Fruit fly (Drosophila melanogaster): ENCODE results near the gene gny.

Gene gny

dm6 chr2L:10366525-10366924 is 13.4 kb upstream of the gny start, which contains the start of gene CG5056 (continued):
- TF ChIP-seq ab (GFP tag; optimal IDR thresholded peaks at IDR 0.05) (no peak), tin (GFP tag; optimal IDR thresholded peaks at IDR 0.05) (no peak), Poxn (GFP tag; IDR thresholded peaks at IDR 0.05) (no peak), Sox100B (GFP tag; optimal IDR thresholded peaks at IDR 0.05) (no peak), hth (optimal IDR thresholded peaks at IDR 0.05) (no peak), nerfin-1 (tag; optimal IDR thresholded peaks at IDR 0.05) (peak; percentile 12), ara (GFP tag; IDR thresholded peaks at IDR 0.05) (no peak), CG12071 (GFP tag; optimal IDR thresholded peaks at IDR 0.05) (no peak), CG13624 (GFP tag; optimal IDR thresholded peaks at IDR 0.05) (no peak), CG12659 (GFP tag; optimal IDR thresholded peaks at IDR 0.05) (peak; percentile 75), pan (optimal IDR thresholded peaks at IDR 0.05) (no peak), pan (GFP tag; optimal IDR thresholded peaks at IDR 0.05 in 1 of 2, IDR thresholded peaks at IDR 0.05 in 1 of 2) (no peak), CG8359 (GFP tag; optimal IDR thresholded peaks at IDR 0.05; ENCODE audit: borderline replicate concordance) (no peak), ssp (GFP tag; IDR thresholded peaks at IDR 0.05) (peak; percentile 39; the same call in 1 of the 2 replicates), HLH54F (GFP tag; optimal IDR thresholded peaks at IDR 0.05) (no peak), CG9932 (GFP tag; IDR thresholded peaks at IDR 0.05) (peak; percentile 36; the same call in 1 of the 2 replicates), twi (tag; optimal IDR thresholded peaks at IDR 0.05) (no peak), org-1 (GFP tag; optimal IDR thresholded peaks at IDR 0.05) (no peak), CG8765 (GFP tag; IDR thresholded peaks at IDR 0.05) (no peak), unc-4 (GFP tag; IDR thresholded peaks at IDR 0.05; ENCODE audit: partially characterized antibody) (no peak), jigr1 (GFP tag; IDR thresholded peaks at IDR 0.05) (no peak; the same call in 2 of the 3 replicates), lab (GFP tag; optimal IDR thresholded peaks at IDR 0.05) (no peak), amos (GFP tag; IDR thresholded peaks at IDR 0.05; ENCODE audit: partially characterized antibody) (peak; percentile 10; the same call in 1 of the 2 replicates), ttk (GFP tag; IDR thresholded peaks at IDR 0.05) (no peak), CG10959 (GFP tag; IDR thresholded peaks at IDR 0.05) (no peak), row (GFP tag; IDR thresholded peaks at IDR 0.05) (peak; percentile 86), ash1 (GFP tag; optimal IDR thresholded peaks at IDR 0.05) (no peak), pum (GFP tag; optimal IDR thresholded peaks at IDR 0.05) (no peak), HLH4C (GFP tag; IDR thresholded peaks at IDR 0.05; ENCODE audit: partially characterized antibody) (no peak), CoRest (tag; optimal IDR thresholded peaks at IDR 0.05) (no peak), CG11696 (GFP tag; IDR thresholded peaks at IDR 0.05) (no peak), CG3847 (GFP tag; IDR thresholded peaks at IDR 0.05) (no peak), CG9817 (tag; optimal IDR thresholded peaks at IDR 0.05) (no peak), kay (GFP tag; optimal IDR thresholded peaks at IDR 0.05) (no peak), CG12155 (GFP tag; optimal IDR thresholded peaks at IDR 0.05) (no peak), ase (GFP tag; IDR thresholded peaks at IDR 0.05) (no peak), aop (GFP tag; IDR thresholded peaks at IDR 0.05) (no peak), dimm (GFP tag; IDR thresholded peaks at IDR 0.05) (no peak), grn (GFP tag; optimal IDR thresholded peaks at IDR 0.05) (no peak), Pdp1 (GFP tag; optimal IDR thresholded peaks at IDR 0.05) (peak in 1 of 2 experiments; percentile 88), CG1792 (GFP tag; optimal IDR thresholded peaks at IDR 0.05) (no peak), CG4617 (GFP tag; optimal IDR thresholded peaks at IDR 0.05; ENCODE audit: borderline replicate concordance) (peak; percentile 94), gcm2 (GFP tag; optimal IDR thresholded peaks at IDR 0.05) (no peak), fd96Cb (tag; optimal IDR thresholded peaks at IDR 0.05) (no peak), cad (GFP tag; optimal IDR thresholded peaks at IDR 0.05) (no peak), Jarid2 (GFP tag; optimal IDR thresholded peaks at IDR 0.05) (no peak), CG10267 (tag; optimal IDR thresholded peaks at IDR 0.05) (peak; percentile 57), CG4328 (GFP tag; optimal IDR thresholded peaks at IDR 0.05) (no peak), hkb (optimal IDR thresholded peaks at IDR 0.05) (no peak), hkb (GFP tag; IDR thresholded peaks at IDR 0.05) (no peak), CG18476 (GFP tag; optimal IDR thresholded peaks at IDR 0.05) (no peak), danr (GFP tag; IDR thresholded peaks at IDR 0.05) (no peak), CG33213 (GFP tag; optimal IDR thresholded peaks at IDR 0.05) (no peak)
